Fruit fly (Drosophila melanogaster): ENCODE results near the gene Qsox3.

The Qsox3 gene

DNA sequence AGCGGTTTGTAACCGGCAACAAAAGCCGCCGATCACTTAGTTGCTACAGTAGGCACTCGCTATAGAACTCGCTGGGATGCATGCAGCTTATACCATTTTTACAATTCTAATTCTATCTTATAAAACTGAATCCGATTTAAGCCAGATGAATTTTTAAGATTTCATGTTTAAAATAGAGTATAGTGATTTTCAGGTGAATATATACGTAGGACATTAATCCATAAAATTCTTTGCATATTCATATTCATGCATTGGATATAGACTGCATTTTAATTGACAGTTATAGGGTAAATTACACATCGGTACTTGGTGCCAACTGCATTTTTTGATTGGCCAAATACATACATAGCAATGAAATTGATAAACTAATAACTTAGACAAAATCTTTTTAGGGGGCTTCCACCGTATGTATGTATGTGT is 24.0 kb upstream of the Qsox3 start (continued):
- TF ChIP-seq CG8119 (GFP tag; IDR thresholded peaks at IDR 0.05) (peak; percentile 63; the same call in 2 of the 3 replicates), topi (GFP tag; optimal IDR thresholded peaks at IDR 0.05) (peak; percentile 73), Blimp-1 (GFP tag; optimal IDR thresholded peaks at IDR 0.05) (peak; percentile 19), CG9139 (GFP tag; optimal IDR thresholded peaks at IDR 0.05) (no peak), esn (GFP tag; optimal IDR thresholded peaks at IDR 0.05) (peak; percentile 71), fkh (GFP tag; optimal IDR thresholded peaks at IDR 0.05) (no peak), CG3919 (GFP tag; optimal IDR thresholded peaks at IDR 0.05) (peak; percentile 66), CG10631 (GFP tag; optimal IDR thresholded peaks at IDR 0.05) (peak; percentile 25), dac (GFP tag; optimal IDR thresholded peaks at IDR 0.05) (no peak), Sox15 (GFP tag; optimal IDR thresholded peaks at IDR 0.05) (peak; percentile 7), Met (GFP tag; optimal IDR thresholded peaks at IDR 0.05) (no peak), Eip78C (GFP tag) (peak; percentile 92), Ets96B (tag; optimal IDR thresholded peaks at IDR 0.05) (no peak), CG4318 (GFP tag; optimal IDR thresholded peaks at IDR 0.05) (no peak), fd59A (GFP tag; optimal IDR thresholded peaks at IDR 0.05) (no peak), achi (GFP tag; optimal IDR thresholded peaks at IDR 0.05) (peak; percentile 5), eg (GFP tag; IDR thresholded peaks at IDR 0.05) (peak; percentile 65; the same call in 2 of the 3 replicates), CG34406 (GFP tag; optimal IDR thresholded peaks at IDR 0.05) (no peak), net (GFP tag; optimal IDR thresholded peaks at IDR 0.05) (no peak), CG11294 (GFP tag; IDR thresholded peaks at IDR 0.05) (no peak)

DNA sequence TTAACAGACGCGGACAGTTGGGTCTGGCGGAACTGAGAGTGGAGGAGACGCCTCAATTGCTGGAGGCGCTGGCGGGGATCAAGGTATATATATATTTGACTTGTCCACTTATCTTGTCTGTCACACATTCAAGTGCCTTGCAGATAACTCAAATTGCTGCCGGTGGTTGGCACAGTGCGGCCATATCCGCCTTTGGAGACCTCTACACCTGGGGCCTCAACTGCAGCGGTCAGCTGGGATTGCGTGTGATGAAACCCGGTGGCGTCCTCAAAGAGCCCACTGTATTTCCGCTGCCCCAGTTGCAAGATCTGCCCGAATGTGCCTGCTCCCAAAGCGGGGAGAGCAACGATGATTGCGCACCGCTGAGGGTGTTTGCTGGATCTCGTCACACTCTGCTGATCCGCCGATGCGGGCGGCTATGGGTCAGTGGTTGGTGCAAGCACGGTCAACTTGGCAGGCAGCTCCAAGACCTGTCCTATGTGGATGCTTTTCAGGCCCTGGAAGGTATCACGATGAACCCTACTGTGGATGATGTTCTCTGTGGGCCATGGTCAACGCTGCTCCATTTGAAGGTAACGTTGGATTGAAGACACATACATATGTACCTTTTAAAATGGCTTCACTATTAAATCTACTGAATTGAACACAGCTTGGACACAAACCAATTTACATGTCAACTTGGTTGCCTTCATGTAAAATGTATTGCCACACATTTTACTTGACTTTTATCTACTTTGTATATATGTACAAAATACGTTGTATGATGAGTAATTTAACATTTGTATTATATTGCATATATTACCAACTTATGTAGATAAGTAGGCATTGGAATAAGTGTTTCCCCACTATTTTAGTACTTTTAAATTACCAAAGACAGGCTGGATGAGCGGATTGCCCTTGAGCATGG is 22.7 kb upstream of the Qsox3 start, which contains the start of gene CG43844:
CG43844 (plus strand) TSS at position 844 of the 907 bp plus-strand sequence.
- peak; percentile 9 for TF ChIP-seq CG11902 (GFP tag; optimal IDR thresholded peaks at IDR 0.05)
- TF ChIP-seq CG34406 (GFP tag; optimal IDR thresholded peaks at IDR 0.05), result peak; percentile 9
- peak; percentile 54 for TF ChIP-seq svp (GFP tag)
- TF ChIP-seq fkh (GFP tag; optimal IDR thresholded peaks at IDR 0.05), result no peak
- TF ChIP-seq OdsH (GFP tag; optimal IDR thresholded peaks at IDR 0.05), result peak; percentile 0
- TF ChIP-seq esn (GFP tag; optimal IDR thresholded peaks at IDR 0.05), result peak; percentile 21
- peak; percentile 83 for TF ChIP-seq dsx (GFP tag; optimal IDR thresholded peaks at IDR 0.05; ENCODE audit: poor library complexity, severe bottlenecking)
- TF ChIP-seq CG7368 (GFP tag; optimal IDR thresholded peaks at IDR 0.05), result peak; percentile 15
- TF ChIP-seq topi (GFP tag; optimal IDR thresholded peaks at IDR 0.05), result peak; percentile 4
- no peak for TF ChIP-seq CG16779 (tag; optimal IDR thresholded peaks at IDR 0.05)
- TF ChIP-seq acj6 (GFP tag; optimal IDR thresholded peaks at IDR 0.05), result peak; percentile 23
- TF ChIP-seq Eip78C (GFP tag), result peak; percentile 51
- peak; percentile 23 for TF ChIP-seq Met (GFP tag; optimal IDR thresholded peaks at IDR 0.05)
- TF ChIP-seq Eip93F (GFP tag; optimal IDR thresholded peaks at IDR 0.05), result no peak
- TF ChIP-seq CG6163 (GFP tag; IDR thresholded peaks at IDR 0.05), result 0 out of 3 replicates have a peak, but pooled peaks have one; percentile 9
- no peak for TF ChIP-seq CG11294 (GFP tag; IDR thresholded peaks at IDR 0.05)
- no peak for TF ChIP-seq Gug (GFP tag; IDR thresholded peaks at IDR 0.05)
- peak; percentile 10 for TF ChIP-seq vri (GFP tag; optimal IDR thresholded peaks at IDR 0.05)

DNA sequence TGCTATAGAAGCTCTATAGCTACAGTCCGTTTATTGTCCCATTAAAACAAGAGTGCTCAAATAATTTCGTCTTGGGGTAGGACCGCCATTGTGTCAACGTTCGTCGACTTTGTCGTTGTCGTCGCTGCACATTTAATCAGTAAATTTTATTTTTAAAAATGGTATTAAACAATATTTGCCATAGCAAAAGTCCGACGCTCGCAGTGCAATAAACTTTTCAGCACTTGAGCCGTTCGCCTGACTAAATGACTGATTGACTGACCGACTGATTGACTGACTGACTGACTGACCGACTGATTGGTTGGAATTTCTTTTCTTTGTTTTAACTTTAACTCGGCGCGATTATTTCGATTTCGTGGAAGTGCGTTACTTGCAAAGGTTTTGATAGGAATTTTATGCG is 21.7 kb upstream of the Qsox3 start:
- TF ChIP-seq dsx (GFP tag; optimal IDR thresholded peaks at IDR 0.05; ENCODE audit: poor library complexity, severe bottlenecking), result no peak
- peak; percentile 19 for TF ChIP-seq Sox14 (GFP tag; optimal IDR thresholded peaks at IDR 0.05)
- peak; percentile 23 for TF ChIP-seq CG9139 (GFP tag; optimal IDR thresholded peaks at IDR 0.05)
- TF ChIP-seq Eip93F (GFP tag; optimal IDR thresholded peaks at IDR 0.05), result peak; percentile 83
- peak; percentile 96 for TF ChIP-seq vri (GFP tag; optimal IDR thresholded peaks at IDR 0.05)
- peak; percentile 84 for TF ChIP-seq svp (GFP tag)
- TF ChIP-seq CG3919 (GFP tag; optimal IDR thresholded peaks at IDR 0.05), result no peak
- TF ChIP-seq esn (GFP tag; optimal IDR thresholded peaks at IDR 0.05), result no peak
- TF ChIP-seq CG6163 (GFP tag; IDR thresholded peaks at IDR 0.05), result 0 out of 3 replicates have a peak, but pooled peaks have one; percentile 6
- TF ChIP-seq CG6808 (GFP tag; optimal IDR thresholded peaks at IDR 0.05), result no peak
- no peak for TF ChIP-seq Met (GFP tag; optimal IDR thresholded peaks at IDR 0.05)
- no peak for TF ChIP-seq CG32006 (GFP tag; optimal IDR thresholded peaks at IDR 0.05)
- TF ChIP-seq net (GFP tag; optimal IDR thresholded peaks at IDR 0.05), result no peak
- TF ChIP-seq Hr39 (GFP tag; optimal IDR thresholded peaks at IDR 0.05), result no peak
- no peak for TF ChIP-seq Eip78C (GFP tag)

Data from whole organism, prepupa.